Worm (Caenorhabditis elegans): ENCODE results near the gene ccch-1.

DNA sequence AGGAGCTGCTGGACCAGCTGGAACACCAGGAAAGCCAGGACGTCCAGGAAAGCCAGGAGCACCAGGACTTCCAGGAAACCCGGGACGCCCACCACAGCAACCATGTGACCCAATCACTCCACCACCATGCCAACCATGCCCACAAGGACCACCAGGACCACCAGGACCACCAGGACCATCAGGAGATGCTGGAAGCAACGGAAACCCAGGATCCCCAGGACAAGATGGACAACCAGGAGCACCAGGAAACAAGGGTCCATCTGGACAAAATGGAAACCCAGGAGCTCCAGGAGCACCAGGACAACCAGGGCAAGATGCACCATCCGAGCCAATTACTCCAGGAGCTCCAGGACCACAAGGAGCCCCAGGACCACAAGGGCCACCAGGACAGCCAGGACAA, 43.2 kb upstream of the ccch-1 start:
- no peak for TF ChIP-seq cog-1 (tag; optimal IDR thresholded peaks at IDR 0.05)
- no peak for TF ChIP-seq klf-2 (GFP tag; conservative IDR thresholded peaks at IDR 0.05)
- TF ChIP-seq flt-1 (GFP tag; IDR thresholded peaks at IDR 0.05) = no peak
- TF ChIP-seq T22C8.4 (GFP tag; IDR thresholded peaks at IDR 0.05) = no peak
- no peak for TF ChIP-seq med-1 (GFP tag; optimal IDR thresholded peaks at IDR 0.05; ENCODE audit: insufficient read depth)
- no peak for TF ChIP-seq ztf-23 (GFP tag; IDR thresholded peaks at IDR 0.05)

All from whole organism, midembryonic.